Worm (Caenorhabditis elegans) whole organism, mixed stage, embryonic: Measurements from ENCODE around the gene haf-2.

Source experiments
- M03D4.4 ChIP-seq: sonication (generic microtip); optimal IDR thresholded peaks from 2 replicates; lab custom pipeline; 2017; ENCODE audit warnings: mild to moderate bottlenecking, missing genetic modification characterization, missing compliant biosample characterization
- bed-3 ChIP-seq: fragments of 200-800 bp; sonication (Bioruptor generic); optimal IDR thresholded peaks from 3 replicates; lab custom pipeline; 2018; ENCODE audit warnings: mild to moderate bottlenecking, missing genetic modification characterization, moderate library complexity, missing compliant biosample characterization
- blmp-1 ChIP-seq: fragments of 150-350 bp; optimal IDR thresholded peaks from 2 replicates; lab custom pipeline; 2014; ENCODE audit warnings: missing biosample characterization, missing genetic modification characterization
- ceh-39 ChIP-seq: fragments of 150-350 bp; optimal IDR thresholded peaks from 2 replicates; lab custom pipeline; 2014; ENCODE audit warnings: missing biosample characterization, missing genetic modification characterization
- ceh-83 ChIP-seq: fragments of 200-800 bp; sonication (Bioruptor generic); optimal IDR thresholded peaks from 2 replicates; lab custom pipeline; 2018; ENCODE audit warnings: mild to moderate bottlenecking, missing genetic modification characterization, missing compliant biosample characterization
- ces-1 ChIP-seq: fragments of 150-350 bp; optimal IDR thresholded peaks from 2 replicates; lab custom pipeline; 2014; ENCODE audit warnings: missing biosample characterization, missing genetic modification reagents, missing genetic modification characterization
- cnd-1 ChIP-seq: fragments of 200-800 bp; sonication (Bioruptor generic); optimal IDR thresholded peaks from 2 replicates; lab custom pipeline; 2018; ENCODE audit warnings: mild to moderate bottlenecking, missing genetic modification characterization, missing compliant biosample characterization
- drap-1 ChIP-seq: fragments of 200-800 bp; sonication (Bioruptor generic); optimal IDR thresholded peaks from 3 replicates; lab custom pipeline; 2018; ENCODE audit warnings: mild to moderate bottlenecking, missing genetic modification characterization, missing compliant biosample characterization
- flh-1 ChIP-seq: fragments of 200-800 bp; sonication (Bioruptor generic); optimal IDR thresholded peaks from 2 replicates; lab custom pipeline; 2018; ENCODE audit warnings: mild to moderate bottlenecking, missing genetic modification characterization, moderate library complexity, missing compliant biosample characterization
- ham-2 ChIP-seq: fragments of 200-800 bp; sonication (Bioruptor generic); optimal IDR thresholded peaks from 2 replicates; lab custom pipeline; 2018; ENCODE audit warnings: mild to moderate bottlenecking, missing genetic modification characterization, missing compliant biosample characterization
- hlh-1 ChIP-seq: fragments of 150-350 bp; optimal IDR thresholded peaks from 2 replicates; lab custom pipeline; 2014; ENCODE audit warnings: missing biosample characterization, missing genetic modification reagents, missing genetic modification characterization
- lin-13 ChIP-seq: fragments of 150-350 bp; optimal IDR thresholded peaks from 2 replicates; lab custom pipeline; 2014; ENCODE audit warnings: missing biosample characterization, missing genetic modification characterization
- lsy-2 ChIP-seq: fragments of 150-350 bp; optimal IDR thresholded peaks from 2 replicates; lab custom pipeline; 2014; ENCODE audit warnings: missing biosample characterization, missing genetic modification characterization
- mep-1 ChIP-seq: fragments of 150-350 bp; optimal IDR thresholded peaks from 2 replicates; lab custom pipeline; 2017; ENCODE audit warnings: missing biosample characterization, missing genetic modification reagents, missing genetic modification characterization, inconsistent platforms
- mls-2 ChIP-seq: sonication (generic microtip); optimal IDR thresholded peaks from 2 replicates; lab custom pipeline; 2016; ENCODE audit warnings: mild to moderate bottlenecking, missing genetic modification characterization, moderate library complexity, missing compliant biosample characterization
- nhr-12 ChIP-seq: fragments of 150-350 bp; optimal IDR thresholded peaks from 2 replicates; lab custom pipeline; 2014; ENCODE audit warnings: missing biosample characterization, missing genetic modification characterization
- nhr-2 ChIP-seq: fragments of 150-350 bp; optimal IDR thresholded peaks from 2 replicates; lab custom pipeline; 2014; ENCODE audit warnings: missing biosample characterization, missing genetic modification characterization
- nhr-237 ChIP-seq: fragments of 150-350 bp; optimal IDR thresholded peaks from 2 replicates; lab custom pipeline; 2014; ENCODE audit warnings: missing biosample characterization, missing genetic modification characterization
- nhr-28 ChIP-seq: fragments of 150-350 bp; optimal IDR thresholded peaks from 2 replicates; lab custom pipeline; 2014; ENCODE audit warnings: missing biosample characterization, missing genetic modification characterization
- nhr-76 ChIP-seq: sonication (generic microtip); optimal IDR thresholded peaks from 2 replicates; lab custom pipeline; 2017; ENCODE audit warnings: missing biosample characterization, missing genetic modification characterization
- pha-4 ChIP-seq: fragments of 150-350 bp; optimal IDR thresholded peaks from 2 replicates; lab custom pipeline; 2018; ENCODE audit warnings: missing biosample characterization, missing genetic modification reagents, missing genetic modification characterization
- snpc-4 ChIP-seq: fragments of 150-350 bp; optimal IDR thresholded peaks from 2 replicates; lab custom pipeline; 2014; ENCODE audit warnings: missing biosample characterization, missing genetic modification characterization
- sptf-1 ChIP-seq: sonication (generic microtip); optimal IDR thresholded peaks from 2 replicates; lab custom pipeline; 2017; ENCODE audit warnings: mild to moderate bottlenecking, missing genetic modification characterization, moderate library complexity, missing compliant biosample characterization
- tbx-8 ChIP-seq: fragments of 200-800 bp; sonication (Bioruptor generic); optimal IDR thresholded peaks from 2 replicates; lab custom pipeline; 2018; ENCODE audit warnings: mild to moderate bottlenecking, missing genetic modification characterization, moderate library complexity, missing compliant biosample characterization
- unc-120 ChIP-seq: sonication (generic microtip); optimal IDR thresholded peaks from 2 replicates; lab custom pipeline; 2017; ENCODE audit warnings: missing genetic modification characterization, missing compliant biosample characterization; ENCODE audit not compliant: poor library complexity, severe bottlenecking
- unc-39 ChIP-seq: fragments of 150-350 bp; optimal IDR thresholded peaks from 2 replicates; lab custom pipeline; 2014; ENCODE audit warnings: missing biosample characterization, missing genetic modification characterization
- unc-62 ChIP-seq: fragments of 150-350 bp; optimal IDR thresholded peaks from 2 replicates; lab custom pipeline; 2014; ENCODE audit warnings: missing biosample characterization, missing genetic modification reagents, missing genetic modification characterization
- zip-8 ChIP-seq: fragments of 150-350 bp; optimal IDR thresholded peaks from 2 replicates; lab custom pipeline; 2014; ENCODE audit warnings: missing biosample characterization, missing genetic modification characterization
- ztf-11 ChIP-seq: fragments of 150-350 bp; optimal IDR thresholded peaks from 2 replicates; lab custom pipeline; 2014; ENCODE audit warnings: missing biosample characterization, missing genetic modification characterization

Gene haf-2

DNA sequence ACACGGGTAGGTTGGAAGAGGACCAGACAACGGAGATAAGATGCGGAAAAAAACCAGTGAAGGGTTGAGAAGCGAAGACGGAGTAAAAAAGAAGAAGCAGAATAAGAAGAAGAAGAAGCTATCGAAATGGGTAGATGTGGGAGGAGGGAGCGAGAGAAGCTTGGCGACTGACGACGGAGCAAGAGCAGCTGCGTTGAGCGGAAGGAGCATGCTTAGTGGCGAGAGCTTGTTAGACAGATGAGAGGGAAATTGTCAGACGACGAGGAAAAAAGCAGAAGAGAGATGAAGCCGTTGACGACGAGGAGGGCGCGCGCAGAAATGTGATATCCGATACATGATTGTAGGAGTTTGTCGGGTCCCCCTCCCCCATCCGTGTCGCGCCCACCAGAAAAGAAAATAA lies 29.2 kb downstream of the haf-2 start:
- TF ChIP-seq pha-4, result no peak
- no peak for TF ChIP-seq ztf-11 (tag; lab: Kevin White, UChicago)
- no peak for TF ChIP-seq unc-39
- TF ChIP-seq nhr-2, result no peak
- TF ChIP-seq unc-62 (GFP tag; lab: Kevin White, UChicago), result peak; percentile 11
- TF ChIP-seq nhr-12 (tag; lab: Kevin White, UChicago), result no peak
- no peak for TF ChIP-seq ceh-39 (tag; lab: Kevin White, UChicago)
- TF ChIP-seq unc-120 (tag; lab: Kevin White, UChicago), result peak; percentile 20
- no peak for TF ChIP-seq drap-1 (GFP tag; lab: Kevin White, UChicago)
- TF ChIP-seq snpc-4 (tag; lab: Kevin White, UChicago), result no peak
- TF ChIP-seq bed-3 (GFP tag; lab: Kevin White, UChicago), result no peak
- TF ChIP-seq sptf-1 (tag; lab: Kevin White, UChicago), result no peak
- TF ChIP-seq nhr-76 (tag; lab: Kevin White, UChicago), result no peak
- TF ChIP-seq hlh-1 (tag; lab: Kevin White, UChicago), result peak; percentile 12
- no peak for TF ChIP-seq ceh-83 (GFP tag; lab: Kevin White, UChicago)
- no peak for TF ChIP-seq lsy-2 (tag; lab: Kevin White, UChicago)
- no peak for TF ChIP-seq flh-1
- TF ChIP-seq ces-1 (GFP tag; lab: Kevin White, UChicago), result peak; percentile 47
- TF ChIP-seq zip-8 (tag; lab: Kevin White, UChicago), result no peak
- TF ChIP-seq cnd-1, result no peak
- TF ChIP-seq ham-2 (GFP tag; lab: Kevin White, UChicago), result no peak
- TF ChIP-seq M03D4.4 (tag; lab: Kevin White, UChicago), result no peak
- no peak for TF ChIP-seq mep-1 (tag; lab: Kevin White, UChicago)

DNA sequence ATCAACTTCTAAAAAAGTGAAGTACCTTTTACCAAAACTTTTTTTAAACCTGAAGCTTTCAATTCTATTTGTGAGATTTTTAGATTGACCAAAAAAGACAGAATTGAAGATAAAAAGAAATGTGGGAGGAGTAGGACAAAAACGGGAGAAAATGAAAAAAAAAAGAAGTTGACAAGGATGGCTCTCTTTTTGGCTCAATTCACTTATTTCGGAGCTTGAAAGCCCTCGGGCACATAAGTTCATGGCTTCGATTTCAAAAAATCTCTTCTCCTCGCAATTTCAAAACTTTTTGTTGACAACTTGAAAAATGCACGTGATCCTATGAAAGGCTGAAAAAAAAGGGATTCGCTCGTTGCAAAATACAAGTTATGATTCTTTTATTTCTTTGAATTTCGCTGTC lies 30.0 kb downstream of the haf-2 start:
- peak; percentile 32 for TF ChIP-seq ces-1 (GFP tag; lab: Kevin White, UChicago)
- TF ChIP-seq mls-2 (tag; lab: Kevin White, UChicago), result no peak

DNA sequence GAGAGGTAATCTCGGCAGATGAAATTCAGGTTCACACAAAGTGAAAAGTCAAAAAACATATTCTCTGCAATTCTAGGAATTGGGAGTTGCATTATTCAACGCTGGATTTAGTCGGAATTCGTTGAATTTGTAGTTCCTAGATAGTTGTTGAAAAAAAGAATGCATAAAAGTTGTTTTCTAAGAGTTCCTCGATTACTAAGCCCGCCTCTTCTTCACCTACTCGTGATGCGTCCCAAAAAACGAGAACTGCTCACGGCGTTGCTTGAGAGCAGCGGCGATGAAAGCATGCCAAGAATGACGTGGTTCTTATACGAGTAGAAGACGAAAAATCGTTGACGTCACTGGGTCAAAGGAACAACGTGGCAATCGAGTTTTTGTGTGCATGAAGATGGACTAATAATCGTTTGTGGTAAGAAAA lies 31.2 kb downstream of the haf-2 start:
- TF ChIP-seq drap-1 (GFP tag; lab: Kevin White, UChicago) (no peak), nhr-76 (tag; lab: Kevin White, UChicago) (no peak), ces-1 (GFP tag; lab: Kevin White, UChicago) (no peak), blmp-1 (tag; lab: Kevin White, UChicago) (no peak)

DNA sequence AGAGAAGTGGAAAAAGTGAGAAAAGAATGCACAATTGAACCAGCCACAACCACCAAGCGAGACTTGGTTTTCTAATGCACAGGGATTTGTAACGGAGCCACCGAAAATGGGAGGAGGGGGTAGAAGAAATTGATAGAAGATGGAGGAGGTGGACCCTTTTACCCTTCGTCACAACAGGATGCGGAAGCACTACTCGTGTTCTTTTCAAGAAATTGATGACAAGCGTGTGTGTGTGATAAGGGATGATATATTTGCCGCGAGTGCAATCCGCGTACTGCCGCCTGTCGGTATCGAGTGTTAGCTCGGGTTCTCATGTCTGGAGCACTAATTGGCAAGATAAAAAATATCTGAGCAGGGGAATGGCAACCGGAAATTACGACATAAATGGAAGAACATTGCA lies 32.3 kb downstream of the haf-2 start, which contains the start of gene F21D12.3:
TSS of gene F21D12.3 (minus strand) at position 101 of the 400 bp plus-strand sequence.
- no peak for TF ChIP-seq drap-1 (GFP tag; lab: Kevin White, UChicago)
- no peak for TF ChIP-seq nhr-28 (tag; lab: Kevin White, UChicago)
- no peak for TF ChIP-seq mep-1 (tag; lab: Kevin White, UChicago)
- TF ChIP-seq pha-4, result no peak
- no peak for TF ChIP-seq flh-1
- no peak for TF ChIP-seq sptf-1 (tag; lab: Kevin White, UChicago)
- no peak for TF ChIP-seq cnd-1
- TF ChIP-seq lin-13, result no peak
- TF ChIP-seq nhr-237, result no peak
- no peak for TF ChIP-seq nhr-76 (tag; lab: Kevin White, UChicago)
- no peak for TF ChIP-seq ztf-11 (tag; lab: Kevin White, UChicago)
- TF ChIP-seq zip-8 (tag; lab: Kevin White, UChicago), result no peak
- no peak for TF ChIP-seq lsy-2 (tag; lab: Kevin White, UChicago)
- no peak for TF ChIP-seq unc-120 (tag; lab: Kevin White, UChicago)

DNA sequence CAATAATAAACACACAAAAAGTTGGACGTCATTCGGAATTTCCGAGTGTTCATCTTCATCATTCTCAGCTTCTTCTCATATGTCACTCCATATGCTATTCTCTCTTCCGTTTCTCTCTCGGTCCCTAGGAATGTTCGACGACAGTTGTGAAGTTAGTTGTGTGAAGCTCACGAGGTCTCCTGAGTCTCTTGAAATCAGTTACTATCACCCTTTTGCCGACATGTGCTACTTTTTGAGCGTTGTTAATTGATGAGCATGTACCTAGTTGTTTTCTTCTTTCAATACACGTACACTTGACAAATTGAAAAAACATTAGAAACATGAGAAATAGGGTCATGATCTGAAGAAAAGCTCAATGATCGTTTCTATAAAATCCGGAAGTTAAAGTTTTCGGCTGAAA lies 32.9 kb downstream of the haf-2 start:
- TF ChIP-seq unc-39 (no peak), blmp-1 (tag; lab: Kevin White, UChicago) (no peak), tbx-8 (GFP tag; lab: Kevin White, UChicago) (no peak), nhr-12 (tag; lab: Kevin White, UChicago) (no peak), unc-120 (tag; lab: Kevin White, UChicago) (peak; percentile 24), hlh-1 (tag; lab: Kevin White, UChicago) (peak; percentile 70), nhr-76 (tag; lab: Kevin White, UChicago) (no peak)

DNA sequence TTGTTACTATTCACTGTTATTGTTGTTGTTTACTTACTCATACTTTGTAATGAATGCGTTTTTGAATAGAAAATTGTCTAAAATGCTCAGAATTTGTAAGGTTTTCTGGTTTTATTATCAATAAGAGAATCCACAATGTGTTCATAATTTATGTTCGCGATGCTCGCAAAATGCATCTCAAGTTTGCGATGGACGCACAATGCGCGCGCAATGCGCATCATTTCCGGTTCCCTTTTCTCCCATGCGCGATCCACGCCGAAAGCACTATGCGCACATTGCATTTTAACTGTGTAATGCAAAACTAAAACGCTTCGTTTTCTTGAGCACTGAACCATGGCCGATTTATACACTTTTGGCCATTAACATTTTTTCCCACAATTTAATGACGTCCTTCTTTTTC lies 36.8 kb downstream of the haf-2 start:
- no peak for TF ChIP-seq nhr-2
- no peak for TF ChIP-seq mep-1 (tag; lab: Kevin White, UChicago)
- no peak for TF ChIP-seq unc-62 (GFP tag; lab: Kevin White, UChicago)
- TF ChIP-seq ztf-11 (tag; lab: Kevin White, UChicago), result no peak
- TF ChIP-seq drap-1 (GFP tag; lab: Kevin White, UChicago), result no peak
